Fruit fly (Drosophila melanogaster) whole organism, wandering third instar larva: ENCODE results near the gene CG7695.

Source experiments
- CG32264 ChIP-seq: fragments of 200-800 bp; sonication (Bioruptor generic); optimal IDR thresholded peaks from 2 replicates; lab custom pipeline; 2016; ENCODE audit warnings: missing biosample characterization, missing genetic modification characterization
- Dif ChIP-seq: fragments of 200-275, 200-300 bp; sonication (Bioruptor generic); optimal IDR thresholded peaks from 2 replicates; lab custom pipeline; 2018; ENCODE audit warnings: missing biosample characterization, missing genetic modification characterization; ENCODE audit not compliant: partially characterized antibody
- GATAd ChIP-seq: sonication (Bioruptor generic); optimal IDR thresholded peaks from 2 replicates; lab custom pipeline; 2016; ENCODE audit warnings: missing biosample characterization, missing genetic modification characterization
- Hr83 ChIP-seq: fragments of 200-300 bp; sonication (Bioruptor generic); optimal IDR thresholded peaks from 2 replicates; lab custom pipeline; 2016; ENCODE audit warnings: missing biosample characterization, mild to moderate bottlenecking, missing genetic modification characterization, moderate library complexity; ENCODE audit not compliant: poor library complexity, severe bottlenecking
- Myc ChIP-seq: fragments of >200 bp; optimal IDR thresholded peaks from 2 replicates; lab custom pipeline; 2017
- OdsH ChIP-seq: fragments of 200-800 bp; sonication (Bioruptor generic); optimal IDR thresholded peaks from 2 replicates; lab custom pipeline; 2016; ENCODE audit warnings: missing biosample characterization, mild to moderate bottlenecking, missing genetic modification characterization
- Sp1 ChIP-seq: fragments of 200-800 bp; sonication (Bioruptor generic); optimal IDR thresholded peaks from 3 replicates; lab custom pipeline; 2019; ENCODE audit warnings: missing biosample characterization, mild to moderate bottlenecking, missing genetic modification characterization, moderate library complexity
- brk ChIP-seq: fragments of 200-800 bp; sonication (Bioruptor generic); optimal IDR thresholded peaks from 2 replicates; lab custom pipeline; 2016; ENCODE audit warnings: missing biosample characterization, mild to moderate bottlenecking, missing genetic modification characterization
- h ChIP-seq: fragments of 200-800 bp; sonication (Bioruptor generic); optimal IDR thresholded peaks from 3 replicates; lab custom pipeline; 2016; ENCODE audit warnings: missing biosample characterization, mild to moderate bottlenecking, missing genetic modification characterization
- jim ChIP-seq: fragments of 175-275, 200-325 bp; sonication (Bioruptor generic); optimal IDR thresholded peaks from 2 replicates; lab custom pipeline; 2016; ENCODE audit warnings: missing biosample characterization, mild to moderate bottlenecking, missing genetic modification characterization
- pan ChIP-seq: fragments of >200 bp; optimal IDR thresholded peaks from 2 replicates; lab custom pipeline; 2017
- psq ChIP-seq: fragments of 200-800 bp; sonication (Bioruptor generic); optimal IDR thresholded peaks from 3 replicates; lab custom pipeline; 2017; ENCODE audit warnings: missing biosample characterization, mild to moderate bottlenecking, missing genetic modification characterization, moderate library complexity
- usp ChIP-seq: fragments of >200 bp; optimal IDR thresholded peaks from 2 replicates; lab custom pipeline; 2017; ENCODE audit warnings: missing biosample characterization, missing genetic modification characterization
- woc ChIP-seq: sonication (Bioruptor generic); optimal IDR thresholded peaks from 2 replicates; lab custom pipeline; 2016; ENCODE audit warnings: missing biosample characterization, mild to moderate bottlenecking, missing genetic modification characterization

- TF ChIP-seq jim (GFP tag; lab: Kevin White, UChicago): no peak
- TF ChIP-seq psq (GFP tag; lab: Kevin White, UChicago): no peak
- no peak for TF ChIP-seq Sp1
- no peak for TF ChIP-seq Myc (lab: Kevin White, UChicago)
- no peak for TF ChIP-seq h (GFP tag; lab: Kevin White, UChicago)
- TF ChIP-seq GATAd: no peak
- no peak for TF ChIP-seq Dif (GFP tag; lab: Kevin White, UChicago)
- no peak for TF ChIP-seq OdsH (GFP tag; lab: Kevin White, UChicago)
- TF ChIP-seq usp (GFP tag; lab: Kevin White, UChicago): no peak
- TF ChIP-seq CG32264 (GFP tag; lab: Kevin White, UChicago): no peak
- TF ChIP-seq woc (GFP tag; lab: Kevin White, UChicago): no peak
- no peak for TF ChIP-seq brk
- TF ChIP-seq pan: no peak
- TF ChIP-seq Hr83: no peak
Observed at dm6 chr3R:18577739-18578417, 39.4 kb downstream of the CG7695 start.
